Fruit fly (Drosophila melanogaster) whole organism, wandering third instar larva: ENCODE data around the gene Sec24CD.

Source experiments
- CG9705 ChIP-seq: fragments of 200-800 bp; sonication (Bioruptor generic); optimal IDR thresholded peaks from 2 replicates; lab custom pipeline; 2018; ENCODE audit warnings: missing biosample characterization, mild to moderate bottlenecking, missing genetic modification characterization
- CrebA ChIP-seq: fragments of 200-800 bp; sonication (Bioruptor generic); optimal IDR thresholded peaks from 2 replicates; lab custom pipeline; 2016; ENCODE audit warnings: missing biosample characterization, mild to moderate bottlenecking, missing genetic modification characterization, borderline replicate concordance
- Dfd ChIP-seq: fragments of >200 bp; optimal IDR thresholded peaks from 2 replicates; lab custom pipeline; 2017; ENCODE audit warnings: missing biosample characterization, missing genetic modification characterization
- Myc ChIP-seq: fragments of >200 bp; optimal IDR thresholded peaks from 2 replicates; lab custom pipeline; 2017
- brk ChIP-seq: fragments of 200-800 bp; sonication (Bioruptor generic); optimal IDR thresholded peaks from 2 replicates; lab custom pipeline; 2016; ENCODE audit warnings: missing biosample characterization, mild to moderate bottlenecking, missing genetic modification characterization
- lola ChIP-seq: fragments of >200 bp; optimal IDR thresholded peaks from 2 replicates; lab custom pipeline; 2017; ENCODE audit warnings: missing biosample characterization, missing genetic modification characterization
- sage ChIP-seq: fragments of 200-800 bp; sonication (Bioruptor generic); optimal IDR thresholded peaks from 2 replicates; lab custom pipeline; 2016; ENCODE audit warnings: missing biosample characterization, mild to moderate bottlenecking, missing genetic modification characterization

DNA sequence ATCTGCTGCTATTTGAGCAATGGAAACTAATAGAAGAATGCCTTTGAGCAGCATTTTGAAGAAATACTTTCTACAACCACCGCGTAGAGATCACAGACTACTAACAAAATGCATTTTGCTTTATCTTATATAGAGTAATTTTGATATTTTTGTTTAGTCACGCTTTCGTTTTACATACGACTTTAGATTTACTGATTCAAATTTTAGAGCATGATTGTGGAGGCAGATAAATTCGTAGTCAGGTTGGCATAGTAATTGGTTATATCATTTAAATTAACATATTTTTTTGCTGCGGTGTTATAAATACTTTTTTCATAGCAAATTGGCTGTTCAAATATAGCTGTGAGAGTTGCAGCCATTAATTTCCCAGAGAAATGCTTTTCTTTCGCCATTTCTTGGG is 32.4 kb upstream of the Sec24CD start, which contains the start of gene CG17242:
- TF ChIP-seq CG9705 (GFP tag; lab: Kevin White, UChicago) (no peak), CrebA (GFP tag; lab: Kevin White, UChicago) (no peak), lola (GFP tag; lab: Kevin White, UChicago) (no peak), Myc (lab: Kevin White, UChicago) (no peak), sage (GFP tag; lab: Kevin White, UChicago) (no peak), Dfd (GFP tag; lab: Kevin White, UChicago) (no peak), brk (GFP tag; lab: Kevin White, UChicago) (no peak)
